Worm (Caenorhabditis elegans) whole organism, young adult: ENCODE measurements around the gene F55G1.15.

Experiments used
- B0261.1 ChIP-seq: sonication (generic microtip); optimal IDR thresholded peaks from 2 replicates; lab custom pipeline; 2016; ENCODE audit warnings: mild to moderate bottlenecking, missing genetic modification characterization, moderate library complexity, missing compliant biosample characterization
- C17E4.6 ChIP-seq: fragments of 200-800 bp; sonication (Bioruptor generic); IDR thresholded peaks from 2 replicates; pipeline ENCODE4 v1.3.6; 2022; ENCODE audit warnings: missing genetic modification reagents, missing genetic modification characterization, missing compliant biosample characterization
- K12H6.12 ChIP-seq: fragments of 200-800 bp; sonication (Bioruptor generic); optimal IDR thresholded peaks from 2 replicates; lab custom pipeline; 2018; ENCODE audit warnings: mild to moderate bottlenecking, missing genetic modification characterization, missing compliant biosample characterization
- Y67H2A.10 ChIP-seq: fragments of 200-800 bp; sonication (Bioruptor generic); conservative IDR thresholded peaks from 2 replicates; pipeline ENCODE4 v1.3.6; 2022; ENCODE audit warnings: missing genetic modification reagents, missing genetic modification characterization, missing compliant biosample characterization
- ZK185.1 ChIP-seq: sonication (generic microtip); optimal IDR thresholded peaks from 2 replicates; lab custom pipeline; 2016; ENCODE audit warnings: mild to moderate bottlenecking, missing genetic modification characterization, missing compliant biosample characterization; ENCODE audit not compliant: poor library complexity, severe bottlenecking
- atf-7 ChIP-seq: sonication (generic microtip); optimal IDR thresholded peaks from 2 replicates; lab custom pipeline; 2017; ENCODE audit warnings: mild to moderate bottlenecking, missing genetic modification characterization, missing compliant biosample characterization
- attf-5 ChIP-seq: fragments of 200-800 bp; sonication (Bioruptor generic); optimal IDR thresholded peaks from 2 replicates; lab custom pipeline; 2018; ENCODE audit warnings: mild to moderate bottlenecking, missing genetic modification characterization, missing compliant biosample characterization
- cebp-1 ChIP-seq, 2 experiments: fragments of 200-800 bp in 1 of 2; sonication (Bioruptor generic) in 1 of 2; sonication (generic microtip) in 1 of 2; IDR thresholded peaks in 1 of 2; optimal IDR thresholded peaks in 1 of 2; 2 replicates each; pipeline versions ENCODE4 v1.3.6 to Lab custom; 2017 to 2022; ENCODE audit warnings: missing compliant biosample characterization in 2 of 2, missing genetic modification characterization in 2 of 2, mild to moderate bottlenecking in 1 of 2, missing genetic modification reagents in 1 of 2, moderate library complexity in 1 of 2
- ceh-58 ChIP-seq: fragments of 200-800 bp; sonication (Bioruptor generic); IDR thresholded peaks from 2 replicates; pipeline ENCODE4 v1.3.6; 2022; ENCODE audit warnings: missing genetic modification characterization, missing compliant biosample characterization
- die-1 ChIP-seq: sonication (generic microtip); optimal IDR thresholded peaks from 2 replicates; lab custom pipeline; 2016; ENCODE audit warnings: missing genotype, mild to moderate bottlenecking, missing genetic modification characterization, missing compliant biosample characterization
- ets-4 ChIP-seq: fragments of 200-800 bp; sonication (Bioruptor generic); optimal IDR thresholded peaks from 2 replicates; lab custom pipeline; 2018; ENCODE audit warnings: mild to moderate bottlenecking, missing genetic modification characterization, missing compliant biosample characterization
- him-1 ChIP-seq: sonication (generic microtip); optimal IDR thresholded peaks from 2 replicates; lab custom pipeline; 2016; ENCODE audit warnings: missing genotype, missing genetic modification reagents, missing genetic modification characterization, missing compliant biosample characterization
- hmg-1.2 ChIP-seq: fragments of 200-800 bp; sonication (Bioruptor generic); IDR thresholded peaks from 2 replicates; pipeline ENCODE4 v1.3.6; 2022; ENCODE audit warnings: missing genetic modification reagents, missing genetic modification characterization, missing compliant biosample characterization
- lag-1 ChIP-seq: fragments of 200-800 bp; sonication (Bioruptor generic); IDR thresholded peaks from 2 replicates; pipeline ENCODE4 v1.3.6; 2022; ENCODE audit warnings: missing genetic modification reagents, missing genetic modification characterization, missing compliant biosample characterization
- lin-26 ChIP-seq: fragments of 200-800 bp; sonication (Bioruptor generic); IDR thresholded peaks from 2 replicates; pipeline ENCODE4 v1.3.6; 2022; ENCODE audit warnings: missing genetic modification reagents, missing genetic modification characterization, missing compliant biosample characterization
- lsl-1 ChIP-seq: fragments of 200-800 bp; sonication (Bioruptor generic); optimal IDR thresholded peaks from 2 replicates; lab custom pipeline; 2018; ENCODE audit warnings: mild to moderate bottlenecking, missing genetic modification characterization, moderate library complexity, missing compliant biosample characterization
- madf-3 ChIP-seq: fragments of 200-800 bp; sonication (Bioruptor generic); IDR thresholded peaks from 2 replicates; pipeline ENCODE4 v1.3.6; 2022; ENCODE audit warnings: missing genetic modification reagents, missing genetic modification characterization, missing compliant biosample characterization
- mcd-1 ChIP-seq: fragments of 200-800 bp; sonication (Bioruptor generic); IDR thresholded peaks from 2 replicates; pipeline ENCODE4 v1.3.6; 2022; ENCODE audit warnings: missing genetic modification reagents, missing genetic modification characterization, missing compliant biosample characterization
- mes-4 ChIP-seq: sonication (generic microtip); optimal IDR thresholded peaks from 2 replicates; lab custom pipeline; 2016; ENCODE audit warnings: missing genotype, missing genetic modification characterization, missing compliant biosample characterization
- mxl-1 ChIP-seq: sonication (generic microtip); optimal IDR thresholded peaks from 2 replicates; lab custom pipeline; 2016; ENCODE audit warnings: missing genetic modification characterization, missing compliant biosample characterization
- nhr-27 ChIP-seq: fragments of 200-800 bp; sonication (Bioruptor generic); optimal IDR thresholded peaks from 2 replicates; lab custom pipeline; 2018; ENCODE audit warnings: mild to moderate bottlenecking, missing genetic modification characterization, moderate library complexity, missing compliant biosample characterization
- nhr-80 ChIP-seq: sonication (generic microtip); optimal IDR thresholded peaks from 2 replicates; lab custom pipeline; 2016; ENCODE audit warnings: missing genetic modification characterization, missing compliant biosample characterization
- nhr-90 ChIP-seq: sonication (generic microtip); optimal IDR thresholded peaks from 2 replicates; lab custom pipeline; 2016; ENCODE audit warnings: missing genotype, mild to moderate bottlenecking, missing genetic modification characterization, missing compliant biosample characterization
- rec-8 ChIP-seq, 2 experiments: sonication (generic microtip); optimal IDR thresholded peaks; 2 replicates each; lab custom pipeline; 2016; ENCODE audit warnings: mild to moderate bottlenecking in 2 of 2, missing genetic modification characterization in 2 of 2, missing genetic modification reagents in 2 of 2, missing genotype in 2 of 2, missing biosample characterization in 1 of 2, missing compliant biosample characterization in 1 of 2, moderate library complexity in 1 of 2
- rpc-1 ChIP-seq, 2 experiments: fragments of 150-350 bp in 1 of 2; sonication (generic microtip) in 1 of 2; optimal IDR thresholded peaks; 2 replicates each; lab custom pipeline; 2014 to 2018; ENCODE audit warnings: missing biosample characterization in 1 of 2, missing genetic modification characterization in 1 of 2, missing genetic modification reagents in 1 of 2, missing genotype in 1 of 2
- snpc-1.1 ChIP-seq: sonication (generic microtip); optimal IDR thresholded peaks from 2 replicates; lab custom pipeline; 2017; ENCODE audit warnings: missing genetic modification characterization, mild to moderate bottlenecking, missing compliant biosample characterization, antibody characterized with exemption, moderate library complexity, missing genotype, missing genetic modification reagents; ENCODE audit not compliant: insufficient read depth
- snpc-3.4 ChIP-seq: sonication (generic microtip); optimal IDR thresholded peaks from 2 replicates; lab custom pipeline; 2017; ENCODE audit warnings: missing genetic modification characterization, mild to moderate bottlenecking, missing compliant biosample characterization, antibody characterized with exemption, moderate library complexity, missing genotype, missing genetic modification reagents
- snpc-4 ChIP-seq, 5 experiments: fragments of 150-350 bp in 1 of 5; sonication (generic microtip) in 4 of 5; optimal IDR thresholded peaks; 2 replicates each; lab custom pipeline; 2014 to 2018; ENCODE audit warnings: missing genetic modification characterization in 5 of 5, missing biosample characterization in 3 of 5, antibody characterized with exemption in 2 of 5, mild to moderate bottlenecking in 2 of 5, missing compliant biosample characterization in 2 of 5, missing genotype in 2 of 5, moderate library complexity in 2 of 5, missing genetic modification reagents in 1 of 5
- tbp1 ChIP-seq: fragments of 200-800 bp; sonication (Bioruptor generic); optimal IDR thresholded peaks from 2 replicates; lab custom pipeline; 2018; ENCODE audit warnings: mild to moderate bottlenecking, missing genetic modification characterization, missing compliant biosample characterization
- tlf-1 ChIP-seq: fragments of 200-800 bp; sonication (Bioruptor generic); optimal IDR thresholded peaks from 2 replicates; lab custom pipeline; 2018; ENCODE audit warnings: mild to moderate bottlenecking, missing genetic modification characterization, missing compliant biosample characterization
- ztf-18 ChIP-seq: sonication (generic microtip); optimal IDR thresholded peaks from 2 replicates; lab custom pipeline; 2016; ENCODE audit warnings: missing genotype, mild to moderate bottlenecking, missing genetic modification characterization, missing compliant biosample characterization
- ztf-6 ChIP-seq: fragments of 200-800 bp; sonication (Bioruptor generic); IDR thresholded peaks from 2 replicates; pipeline ENCODE4 v1.3.6; 2022; ENCODE audit warnings: missing genetic modification reagents, missing genetic modification characterization, missing compliant biosample characterization

The F55G1.15 gene

ce11 chrIV:7503322-7503721 is 2.1 kb upstream of the F55G1.15 start, which contains the start of gene glt-6:
Gene glt-6 (plus strand): TSS chrIV:7503622.
- TF ChIP-seq snpc-1.1 (no peak), ceh-58 (no peak)

ce11 chrIV:7500924-7501323 is 313 bp downstream of the F55G1.15 start:
- no peak for TF ChIP-seq lsl-1 (GFP tag; lab: Kevin White, UChicago)
- TF ChIP-seq snpc-4 (GFP tag; optimal IDR thresholded peaks at IDR 0.05; lab: Kevin White, UChicago), result no peak
- no peak for TF ChIP-seq snpc-4 (tag; optimal IDR thresholded peaks at IDR 0.05; lab: Kevin White, UChicago)
- TF ChIP-seq cebp-1 (GFP tag; IDR thresholded peaks at IDR 0.05; lab: Robert Waterston, UW), result no peak
- no peak for TF ChIP-seq cebp-1 (tag; optimal IDR thresholded peaks at IDR 0.05; lab: Kevin White, UChicago)
- TF ChIP-seq Y67H2A.10, result no peak
- TF ChIP-seq ets-4 (GFP tag; lab: Kevin White, UChicago), result no peak
- TF ChIP-seq, all 124 proteins: peak for 0

- no peak for TF ChIP-seq madf-3 (GFP tag; lab: Robert Waterston, UW)
- TF ChIP-seq tlf-1 (GFP tag; lab: Kevin White, UChicago), result no peak
- TF ChIP-seq atf-7 (tag; lab: Kevin White, UChicago), result no peak
- TF ChIP-seq mcd-1 (GFP tag; lab: Robert Waterston, UW), result no peak
- peak; percentile 67 for TF ChIP-seq snpc-3.4 (tag; lab: Kevin White, UChicago)
- TF ChIP-seq hmg-1.2 (GFP tag; lab: Robert Waterston, UW), result peak; percentile 81
- TF ChIP-seq lag-1, result no peak
- TF ChIP-seq snpc-1.1, result peak; percentile 91
- TF ChIP-seq tbp1 (GFP tag; lab: Kevin White, UChicago), result peak; percentile 83
- TF ChIP-seq mxl-1 (tag; lab: Kevin White, UChicago), result peak; percentile 14
- no peak for TF ChIP-seq nhr-80 (tag; lab: Kevin White, UChicago)
- TF ChIP-seq ZK185.1 (tag; lab: Kevin White, UChicago), result peak; percentile 7
- peak; percentile 51 for TF ChIP-seq B0261.1 (tag; lab: Kevin White, UChicago)
- TF ChIP-seq nhr-90 (tag; lab: Kevin White, UChicago), result peak; percentile 47
- TF ChIP-seq him-1, result peak; percentile 46
- peak; percentile 73 for TF ChIP-seq snpc-4 (GFP tag; optimal IDR thresholded peaks at IDR 0.05; lab: Kevin White, UChicago)
- peak in 3 of 4 experiments; percentile 90 to 96 (median 93) for TF ChIP-seq snpc-4 (tag; optimal IDR thresholded peaks at IDR 0.05; lab: Kevin White, UChicago)
- peak; percentile 17 for TF ChIP-seq ztf-18 (tag; lab: Kevin White, UChicago)
- TF ChIP-seq attf-5 (GFP tag; lab: Kevin White, UChicago), result peak; percentile 20
- TF ChIP-seq ztf-6 (GFP tag; lab: Robert Waterston, UW), result no peak
- TF ChIP-seq lsl-1 (GFP tag; lab: Kevin White, UChicago), result no peak
- TF ChIP-seq mes-4, result peak; percentile 10
- peak; percentile 62 for TF ChIP-seq rpc-1 (optimal IDR thresholded peaks at IDR 0.05; lab: Kevin White, UChicago)
- peak; percentile 82 for TF ChIP-seq rpc-1 (tag; optimal IDR thresholded peaks at IDR 0.05; lab: Kevin White, UChicago)
- TF ChIP-seq die-1 (tag; lab: Kevin White, UChicago), result peak; percentile 68
- no peak for TF ChIP-seq K12H6.12
- peak; percentile 91 for TF ChIP-seq lin-26 (GFP tag; lab: Robert Waterston, UW)
- TF ChIP-seq nhr-27, result no peak
- peak in 1 of 2 experiments; percentile 12 for TF ChIP-seq rec-8 (tag; optimal IDR thresholded peaks at IDR 0.05; lab: Kevin White, UChicago)
- no peak for TF ChIP-seq C17E4.6 (GFP tag; lab: Robert Waterston, UW)
Observed at ce11 chrIV:7499302-7499701, 1.9 kb downstream of the F55G1.15 start.
